Fruit fly (Drosophila melanogaster): ENCODE data around the gene Plp.

The Plp gene

DNA sequence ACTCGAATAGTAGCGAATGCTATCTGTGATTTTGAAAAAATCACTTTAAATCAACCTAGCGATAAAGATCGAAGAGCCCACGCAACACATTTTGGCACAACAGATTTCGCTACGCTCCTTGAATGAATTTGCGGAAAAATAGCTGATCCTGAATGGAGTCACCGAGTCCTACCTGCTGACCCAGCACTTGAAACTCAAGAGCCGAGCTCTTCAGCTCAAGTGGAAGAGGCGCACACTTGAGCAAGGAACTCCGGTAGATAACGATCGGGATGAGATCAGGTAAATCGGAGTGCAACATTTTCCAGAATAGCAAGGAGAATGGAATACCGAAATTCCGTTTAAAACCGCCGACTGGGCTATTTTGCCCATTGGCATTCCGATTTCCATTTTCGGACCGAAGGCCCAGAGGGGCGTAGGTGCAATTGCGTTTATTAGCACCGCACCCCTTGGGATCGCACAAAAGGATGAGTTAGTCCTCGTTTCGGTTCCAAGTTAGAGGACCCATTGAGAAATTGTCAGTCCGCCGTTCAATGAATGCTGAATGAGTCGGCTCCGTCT, 54.1 kb downstream of the Plp start:
- TF ChIP-seq CG8478 (optimal IDR thresholded peaks at IDR 0.05) (no peak), CTCF (optimal IDR thresholded peaks at IDR 0.05) (no peak)

- no peak for TF ChIP-seq CG8478 (optimal IDR thresholded peaks at IDR 0.05)
- TF ChIP-seq CTCF (optimal IDR thresholded peaks at IDR 0.05): no peak
Observed at dm6 chr3L:15039510-15039909, 55.0 kb downstream of the Plp start.

DNA sequence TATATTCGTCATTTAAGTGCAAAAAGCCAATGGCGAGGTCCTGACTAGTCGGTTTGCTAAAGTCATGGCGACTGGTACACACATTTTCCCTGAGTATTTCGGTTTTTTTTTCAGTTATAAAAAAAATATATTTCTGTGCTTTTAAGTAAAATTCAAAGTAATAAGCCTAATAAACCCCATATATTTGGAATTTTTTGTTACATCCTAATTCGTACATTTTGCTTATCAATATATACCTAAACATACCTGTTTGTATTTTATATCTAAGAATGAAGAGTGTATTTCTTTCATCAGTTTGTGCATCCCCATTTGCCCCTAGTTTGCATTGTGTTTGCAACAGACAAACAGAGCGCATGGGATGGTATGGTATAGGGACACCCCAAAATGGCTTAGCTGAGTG, 58.9 kb downstream of the Plp start:
- TF ChIP-seq CG8478 (optimal IDR thresholded peaks at IDR 0.05): no peak
- no peak for TF ChIP-seq CTCF (optimal IDR thresholded peaks at IDR 0.05)

DNA sequence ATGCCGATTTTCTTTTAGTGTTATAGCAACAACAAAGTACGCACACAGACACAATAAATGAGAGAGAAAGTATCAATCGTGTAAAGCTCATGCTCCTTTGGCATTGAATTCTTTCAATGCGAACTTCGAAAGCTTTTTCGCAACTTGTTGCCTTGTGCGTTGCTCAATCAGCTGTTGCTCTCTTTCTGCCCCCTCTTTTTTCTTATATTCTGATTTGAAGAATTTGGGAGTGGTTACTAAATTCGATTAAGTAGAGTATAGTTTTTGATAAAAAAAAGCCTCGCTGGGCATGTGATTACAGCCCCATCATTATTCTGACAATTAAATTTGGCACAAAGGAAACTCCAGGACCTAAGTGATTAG, 59.8 kb downstream of the Plp start:
- no peak for TF ChIP-seq CTCF (optimal IDR thresholded peaks at IDR 0.05)
- no peak for TF ChIP-seq CG8478 (optimal IDR thresholded peaks at IDR 0.05)

DNA sequence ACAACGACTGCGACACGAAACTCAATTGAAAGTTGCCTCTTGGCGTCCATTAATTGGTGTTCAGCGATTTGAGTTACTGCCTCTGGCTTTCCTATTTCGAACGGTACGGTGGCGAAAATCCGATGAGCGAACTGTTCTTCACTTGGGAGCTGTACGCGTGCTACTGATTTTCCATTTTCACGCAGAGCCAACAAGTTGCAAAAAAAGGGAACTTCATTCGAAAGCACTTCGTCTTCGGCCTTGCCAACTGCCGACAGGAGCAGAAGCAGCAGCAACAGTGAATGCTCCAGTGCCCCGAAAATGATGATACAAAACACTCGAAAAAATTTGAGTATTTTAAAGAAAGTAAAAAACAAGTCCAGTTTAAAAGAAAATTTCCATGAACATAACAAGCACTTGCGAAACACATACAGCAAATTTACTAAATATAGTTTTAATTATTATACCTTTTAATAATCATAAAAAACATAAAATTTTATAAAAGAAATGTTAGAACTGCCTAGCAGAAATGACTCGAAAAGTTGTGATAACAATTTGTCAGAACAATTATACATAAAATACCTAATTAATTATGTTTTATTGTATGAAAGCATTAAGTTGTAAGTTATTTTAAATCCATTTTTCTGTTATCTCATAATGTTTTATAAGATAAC, 60.3 kb downstream of the Plp start:
- TF ChIP-seq CTCF (optimal IDR thresholded peaks at IDR 0.05): no peak
- TF ChIP-seq CG8478 (optimal IDR thresholded peaks at IDR 0.05): no peak

dm6 chr3L:15031773-15032172, 62.8 kb downstream of the Plp start:
- TF ChIP-seq CTCF (optimal IDR thresholded peaks at IDR 0.05): no peak
- no peak for TF ChIP-seq CG8478 (optimal IDR thresholded peaks at IDR 0.05)

DNA sequence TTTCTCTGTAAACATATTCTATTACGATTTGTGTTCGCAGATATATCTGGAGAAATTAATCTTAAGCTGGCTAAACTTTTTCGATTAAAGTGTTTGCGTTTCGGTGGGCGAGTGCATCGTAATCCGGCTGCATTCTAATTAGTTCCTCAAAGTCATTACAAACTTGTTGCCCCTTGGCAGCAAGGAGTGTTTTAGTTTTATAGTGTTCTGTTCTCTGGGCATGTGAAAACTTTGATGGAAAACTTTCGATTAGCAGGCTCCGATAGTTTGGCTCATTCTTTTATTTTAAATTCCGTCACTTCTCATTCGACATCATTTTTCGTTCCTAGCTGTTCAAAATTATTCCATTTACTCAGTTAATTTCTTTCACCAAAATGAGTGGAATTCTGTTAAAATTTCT, 71.3 kb downstream of the Plp start, which contains the start of gene CG32148:
Gene CG32148 (plus strand): TSS at position 301 of the 400 bp plus-strand sequence.
- no peak for TF ChIP-seq CTCF (optimal IDR thresholded peaks at IDR 0.05)
- TF ChIP-seq CG8478 (optimal IDR thresholded peaks at IDR 0.05): no peak

DNA sequence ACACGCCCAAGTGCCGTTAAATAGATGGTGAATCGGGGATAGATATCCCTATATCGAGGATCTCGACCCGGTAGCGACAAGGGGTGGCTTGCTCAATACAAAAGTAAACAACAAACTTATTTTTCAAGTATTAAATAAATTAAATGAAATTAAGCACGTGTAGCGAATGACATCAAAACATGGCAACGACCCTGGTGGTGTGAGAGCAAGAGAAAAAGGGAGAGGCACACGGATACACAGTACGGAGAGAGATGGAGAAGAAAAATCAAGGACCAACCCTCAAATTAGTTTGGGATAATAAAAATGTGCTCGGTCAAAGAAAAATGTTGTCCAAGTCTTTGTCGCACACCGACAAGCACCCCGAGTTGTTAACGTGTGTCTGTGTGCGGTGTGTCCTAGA, 73.5 kb downstream of the Plp start:
- TF ChIP-seq CG8478 (optimal IDR thresholded peaks at IDR 0.05): no peak
